Worm (Caenorhabditis elegans): ENCODE measurements around the gene dnj-23.

dnj-23 gene

ce11 chrII:9097302-9097701 lies 11.1 kb downstream of the dnj-23 start:
- TF ChIP-seq D2030.7 (GFP tag; IDR thresholded peaks at IDR 0.05) (no peak), F55B11.4 (tag; optimal IDR thresholded peaks at IDR 0.05; ENCODE audit: borderline replicate concordance, insufficient read depth) (no peak), attf-5 (GFP tag; optimal IDR thresholded peaks at IDR 0.05) (no peak), rpc-1 (optimal IDR thresholded peaks at IDR 0.05) (no peak), rpc-1 (tag; optimal IDR thresholded peaks at IDR 0.05) (no peak), C17E4.6 (GFP tag; IDR thresholded peaks at IDR 0.05) (no peak), lin-35 (GFP tag; optimal IDR thresholded peaks at IDR 0.05) (no peak), lin-40 (tag; optimal IDR thresholded peaks at IDR 0.05) (no peak), egl-18 (GFP tag; IDR thresholded peaks at IDR 0.05) (no peak), mel-28 (tag; optimal IDR thresholded peaks at IDR 0.05; ENCODE audit: borderline replicate concordance) (no peak), pha-4 (tag; optimal IDR thresholded peaks at IDR 0.05) (no peak), nhr-179 (tag; optimal IDR thresholded peaks at IDR 0.05) (no peak), hmg-1.2 (GFP tag; IDR thresholded peaks at IDR 0.05) (no peak), F57C9.4 (tag; optimal IDR thresholded peaks at IDR 0.05) (no peak), rcor-1 (GFP tag; IDR thresholded peaks at IDR 0.05) (no peak), madf-10 (tag; optimal IDR thresholded peaks at IDR 0.05) (no peak), tlf-1 (GFP tag; optimal IDR thresholded peaks at IDR 0.05) (no peak), mcd-1 (GFP tag; IDR thresholded peaks at IDR 0.05) (no peak), egl-44 (GFP tag; IDR thresholded peaks at IDR 0.05) (no peak)

- no peak for TF ChIP-seq sptf-2 (GFP tag; optimal IDR thresholded peaks at IDR 0.05)
- peak; percentile 80 for TF ChIP-seq nhr-80 (tag; optimal IDR thresholded peaks at IDR 0.05)
- TF ChIP-seq ztf-18 (tag; optimal IDR thresholded peaks at IDR 0.05) = peak; percentile 0
Measured at ce11 chrII:9094247-9094790, 14.1 kb downstream of the dnj-23 start.

ce11 chrII:9093584-9093983 lies 14.8 kb downstream of the dnj-23 start, which contains the start of gene C07H4.1:
C07H4.1 (minus strand) TSS chrII:9093684.
- TF ChIP-seq snpc-1.1 (tag; optimal IDR thresholded peaks at IDR 0.05; ENCODE audit: insufficient read depth) (no peak), ceh-79 (tag; optimal IDR thresholded peaks at IDR 0.05) (no peak), lin-54 (GFP tag; optimal IDR thresholded peaks at IDR 0.05) (no peak), hlh-12 (tag; optimal IDR thresholded peaks at IDR 0.05) (no peak), zim-3 (tag; optimal IDR thresholded peaks at IDR 0.05) (no peak), Y95B8A.8 (GFP tag; IDR thresholded peaks at IDR 0.05) (no peak), C17E4.6 (GFP tag; IDR thresholded peaks at IDR 0.05) (no peak), F22D6.2 (tag; optimal IDR thresholded peaks at IDR 0.05) (no peak), bed-1 (GFP tag; IDR thresholded peaks at IDR 0.05) (no peak), ceh-100 (GFP tag; IDR thresholded peaks at IDR 0.05) (no peak), B0336.3 (GFP tag; IDR thresholded peaks at IDR 0.05) (no peak), atf-7 (tag; optimal IDR thresholded peaks at IDR 0.05) (no peak), ceh-27 (GFP tag; optimal IDR thresholded peaks at IDR 0.05) (no peak)

- TF ChIP-seq Y67H2A.10 (GFP tag; conservative IDR thresholded peaks at IDR 0.05) (no peak), nhr-80 (tag; optimal IDR thresholded peaks at IDR 0.05) (peak; percentile 80)
Measured at ce11 chrII:9092910-9093309, 15.5 kb downstream of the dnj-23 start.
